Worm (Caenorhabditis elegans) whole organism, young adult: ENCODE measurements around the gene klo-2.
"Not testable (repeated sequence)": the region's sequence is repeated elsewhere in the genome, so short reads cannot be mapped to it uniquely, and the experiment has no call there.

Experiments used
- ZK185.1 ChIP-seq: sonication (generic microtip); optimal IDR thresholded peaks from 2 replicates; lab custom pipeline; 2016; ENCODE audit warnings: mild to moderate bottlenecking, missing genetic modification characterization, missing compliant biosample characterization; ENCODE audit not compliant: poor library complexity, severe bottlenecking
- dox-1 ChIP-seq: fragments of 200-800 bp; sonication (Bioruptor generic); IDR thresholded peaks from 2 replicates; pipeline ENCODE4 v1.3.6; 2022; ENCODE audit warnings: missing genetic modification reagents, missing genetic modification characterization, missing compliant biosample characterization
- hrde-1 ChIP-seq: sonication (generic microtip); optimal IDR thresholded peaks from 2 replicates; lab custom pipeline; 2016; ENCODE audit warnings: missing genetic modification characterization, mild to moderate bottlenecking, missing compliant biosample characterization, moderate library complexity, missing genotype, missing genetic modification reagents, borderline replicate concordance
- lin-40 ChIP-seq: sonication (generic microtip); optimal IDR thresholded peaks from 2 replicates; lab custom pipeline; 2016; ENCODE audit warnings: missing genetic modification characterization, mild to moderate bottlenecking, missing compliant biosample characterization, missing genotype, missing genetic modification reagents
- snpc-4 ChIP-seq, 5 experiments: fragments of 150-350 bp in 1 of 5; sonication (generic microtip) in 4 of 5; optimal IDR thresholded peaks; 2 replicates each; lab custom pipeline; 2014 to 2018; ENCODE audit warnings: missing genetic modification characterization in 5 of 5, missing biosample characterization in 3 of 5, antibody characterized with exemption in 2 of 5, mild to moderate bottlenecking in 2 of 5, missing compliant biosample characterization in 2 of 5, missing genotype in 2 of 5, moderate library complexity in 2 of 5, missing genetic modification reagents in 1 of 5
- somi-1 ChIP-seq: fragments of 200-800 bp; sonication (Bioruptor generic); optimal IDR thresholded peaks from 2 replicates; lab custom pipeline; 2018; ENCODE audit warnings: mild to moderate bottlenecking, missing genetic modification characterization, missing compliant biosample characterization
- unc-62 ChIP-seq: fragments of 150-350 bp; optimal IDR thresholded peaks from 2 replicates; lab custom pipeline; 2014; ENCODE audit warnings: missing biosample characterization, missing genetic modification reagents, missing genetic modification characterization

- TF ChIP-seq unc-62 (GFP tag; lab: Kevin White, UChicago); snpc-4 (GFP tag; optimal IDR thresholded peaks at IDR 0.05; lab: Kevin White, UChicago); snpc-4 (tag; optimal IDR thresholded peaks at IDR 0.05; lab: Kevin White, UChicago); ZK185.1 (tag; lab: Kevin White, UChicago); lin-40; hrde-1 (tag; lab: Kevin White, UChicago); somi-1 (GFP tag; lab: Kevin White, UChicago); dox-1 (GFP tag; lab: Robert Waterston, UW): not testable (repeated sequence)
Observed at ce11 chrIII:2455456-2455855, 9.4 kb downstream of the klo-2 start.
